Worm (Caenorhabditis elegans): ENCODE measurements around the gene T20D4.10.

DNA sequence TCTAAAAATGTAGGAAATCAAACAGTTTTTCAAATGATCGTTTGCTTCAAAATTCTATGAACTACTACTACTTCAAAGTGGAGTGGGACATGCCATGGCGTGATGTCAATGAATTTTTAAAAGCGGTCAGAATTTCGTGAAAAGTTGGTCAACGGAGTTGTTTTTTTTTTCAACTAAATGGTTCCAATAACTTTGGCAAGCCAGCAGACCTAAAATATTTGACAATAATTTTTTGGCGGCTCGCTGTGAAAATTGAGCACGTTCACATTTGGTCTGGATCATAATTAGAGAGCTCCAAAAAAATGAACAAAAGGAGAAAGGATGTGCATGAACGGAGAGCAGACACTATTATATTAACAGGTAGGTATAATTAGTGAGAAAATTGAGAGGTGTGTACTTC lies 50.3 kb downstream of the T20D4.10 start:
- TF ChIP-seq tab-1 (GFP tag; IDR thresholded peaks at IDR 0.05) (no peak), cog-1 (tag; optimal IDR thresholded peaks at IDR 0.05) (no peak), flt-1 (GFP tag; IDR thresholded peaks at IDR 0.05) (no peak), med-1 (GFP tag; optimal IDR thresholded peaks at IDR 0.05; ENCODE audit: insufficient read depth) (no peak), klf-2 (GFP tag; conservative IDR thresholded peaks at IDR 0.05) (no peak), ztf-23 (GFP tag; IDR thresholded peaks at IDR 0.05) (no peak), ref-1 (GFP tag; conservative IDR thresholded peaks at IDR 0.05) (no peak)
